Fruit fly (Drosophila melanogaster) whole organism, embryonic: ENCODE results near the gene CG6901.

Experiments
- B-H1 ChIP-seq: fragments of 200-800 bp; sonication (Bioruptor generic); IDR thresholded peaks from 3 replicates; pipeline ENCODE4 v1.3.6; 2022; ENCODE audit warnings: missing biosample characterization, missing genetic modification characterization
- CG11398 ChIP-seq: fragments of 200-800 bp; sonication (Bioruptor generic); optimal IDR thresholded peaks from 2 replicates; lab custom pipeline; 2016; ENCODE audit warnings: missing biosample characterization, missing genetic modification characterization
- CG12219 ChIP-seq: fragments of 200-800 bp; sonication (Bioruptor generic); optimal IDR thresholded peaks from 3 replicates; lab custom pipeline; 2018; ENCODE audit warnings: missing biosample characterization, mild to moderate bottlenecking, missing genetic modification characterization
- CG12299 ChIP-seq: fragments of 200-800 bp; sonication (Bioruptor generic); optimal IDR thresholded peaks from 2 replicates; lab custom pipeline; 2018; ENCODE audit warnings: missing biosample characterization, mild to moderate bottlenecking, missing genetic modification characterization
- CG12942 ChIP-seq: fragments of 200-800 bp; sonication (Bioruptor generic); optimal IDR thresholded peaks from 3 replicates; lab custom pipeline; 2016; ENCODE audit warnings: missing biosample characterization, missing genetic modification characterization
- CG13624 ChIP-seq: fragments of 200-800 bp; sonication (Bioruptor generic); optimal IDR thresholded peaks from 2 replicates; lab custom pipeline; 2016; ENCODE audit warnings: missing biosample characterization, missing genetic modification characterization
- CG1529 ChIP-seq: fragments of 200-800 bp; sonication (Bioruptor generic); optimal IDR thresholded peaks from 3 replicates; lab custom pipeline; 2018; ENCODE audit warnings: missing biosample characterization, missing genetic modification characterization
- CG16813 ChIP-seq: fragments of 200-800 bp; sonication (Bioruptor generic); IDR thresholded peaks from 3 replicates; pipeline ENCODE4 v1.3.6; 2022; ENCODE audit warnings: missing biosample characterization, missing genetic modification characterization; ENCODE audit not compliant: partially characterized antibody
- CG16863 ChIP-seq: fragments of 200-800 bp; sonication (Bioruptor generic); optimal IDR thresholded peaks from 3 replicates; lab custom pipeline; 2016; ENCODE audit warnings: missing biosample characterization, missing genetic modification characterization
- CG17328 ChIP-seq: fragments of 200-800 bp; sonication (Bioruptor generic); IDR thresholded peaks from 2 replicates; pipeline ENCODE4 v1.3.6; 2022; ENCODE audit warnings: missing biosample characterization, missing genetic modification characterization
- CG17802 ChIP-seq: fragments of 200-800 bp; sonication (Bioruptor generic); optimal IDR thresholded peaks from 2 replicates; lab custom pipeline; 2018; ENCODE audit warnings: missing biosample characterization, mild to moderate bottlenecking, missing genetic modification characterization, moderate library complexity
- CG31365 ChIP-seq: fragments of 200-800 bp; sonication (Bioruptor generic); optimal IDR thresholded peaks from 2 replicates; lab custom pipeline; 2018; ENCODE audit warnings: missing biosample characterization, mild to moderate bottlenecking, missing genetic modification characterization
- CG3726 ChIP-seq: fragments of 200-800 bp; sonication (Bioruptor generic); IDR thresholded peaks from 3 replicates; pipeline ENCODE4, ENCODE4 v1.3.6; 2022; ENCODE audit warnings: missing biosample characterization, missing genetic modification characterization
- CG3847 ChIP-seq: fragments of 200-800 bp; sonication (Bioruptor generic); IDR thresholded peaks from 2 replicates; pipeline ENCODE4 v1.3.6; 2022; ENCODE audit warnings: missing biosample characterization, missing genetic modification characterization
- CG6272 ChIP-seq: fragments of 200-800 bp; sonication (Bioruptor generic); IDR thresholded peaks from 2 replicates; pipeline ENCODE4 v1.3.6; 2022; ENCODE audit warnings: missing biosample characterization, missing genetic modification characterization
- CG6689 ChIP-seq: fragments of 200-800 bp; sonication (Bioruptor generic); IDR thresholded peaks from 2 replicates; pipeline ENCODE4 v1.3.6; 2022; ENCODE audit warnings: missing biosample characterization, missing genetic modification characterization
- CG6791 ChIP-seq: fragments of 200-800 bp; sonication (Bioruptor generic); IDR thresholded peaks from 3 replicates; pipeline ENCODE4 v1.3.6; 2022; ENCODE audit warnings: missing biosample characterization, missing genetic modification characterization; ENCODE audit not compliant: partially characterized antibody
- CG9817 ChIP-seq: fragments of 200-800 bp; sonication (Bioruptor generic); optimal IDR thresholded peaks from 2 replicates; lab custom pipeline; 2018; ENCODE audit warnings: missing biosample characterization, mild to moderate bottlenecking, missing genetic modification characterization, moderate library complexity
- CTCF ChIP-seq: fragments of 200-800 bp; sonication (Bioruptor generic); optimal IDR thresholded peaks from 2 replicates; lab custom pipeline; 2017; ENCODE audit warnings: missing biosample characterization, mild to moderate bottlenecking, missing genetic modification characterization, moderate library complexity
- Dad ChIP-seq: fragments of 200-800 bp; sonication (Bioruptor generic); optimal IDR thresholded peaks from 3 replicates; lab custom pipeline; 2016; ENCODE audit warnings: missing biosample characterization, missing genetic modification characterization
- Dek ChIP-seq: fragments of 200-800 bp; sonication (Bioruptor generic); optimal IDR thresholded peaks from 3 replicates; lab custom pipeline; 2019; ENCODE audit warnings: missing biosample characterization, mild to moderate bottlenecking, missing genetic modification characterization, moderate library complexity
- Dp ChIP-seq: fragments of 200-800 bp; sonication (Bioruptor generic); optimal IDR thresholded peaks from 2 replicates; lab custom pipeline; 2018; ENCODE audit warnings: missing biosample characterization, mild to moderate bottlenecking, missing genetic modification characterization, moderate library complexity
- HLHmδ ChIP-seq: fragments of 200-800 bp; sonication (Bioruptor generic); optimal IDR thresholded peaks from 2 replicates; lab custom pipeline; 2018; ENCODE audit warnings: missing biosample characterization, mild to moderate bottlenecking, missing genetic modification characterization, moderate library complexity
- Hand ChIP-seq: fragments of 200-800 bp; sonication (Bioruptor generic); optimal IDR thresholded peaks from 2 replicates; lab custom pipeline; 2017; ENCODE audit warnings: mild to moderate bottlenecking, missing biosample characterization, missing genetic modification reagents, missing genetic modification characterization
- Hmr ChIP-seq: fragments of 200-800 bp; sonication (Bioruptor generic); optimal IDR thresholded peaks from 3 replicates; lab custom pipeline; 2017; ENCODE audit warnings: mild to moderate bottlenecking, missing biosample characterization, missing genetic modification reagents, missing genetic modification characterization
- Hsf ChIP-seq: fragments of 200-800 bp; sonication (Bioruptor generic); optimal IDR thresholded peaks from 3 replicates; lab custom pipeline; 2016; ENCODE audit warnings: missing biosample characterization, missing genetic modification characterization
- Nf-YA ChIP-seq: fragments of 200-800 bp; sonication (Bioruptor generic); IDR thresholded peaks from 2 replicates; pipeline ENCODE4 v1.3.6; 2022; ENCODE audit warnings: missing biosample characterization, missing genetic modification characterization
- Oaz ChIP-seq: fragments of 200-800 bp; sonication (Bioruptor generic); IDR thresholded peaks from 2 replicates; pipeline ENCODE4 v1.3.6; 2022; ENCODE audit warnings: missing biosample characterization, missing genetic modification characterization
- Optix ChIP-seq: fragments of 200-800 bp; sonication (Bioruptor generic); IDR thresholded peaks from 3 replicates; pipeline ENCODE4 v1.3.6; 2022; ENCODE audit warnings: missing biosample characterization, missing genetic modification characterization
- Stat92E ChIP-seq, 3 experiments: fragments of >200 bp in 2 of 3; fragments of 200-800 bp in 1 of 3; sonication (Bioruptor generic) in 1 of 3; optimal IDR thresholded peaks; 2 replicates each; lab custom pipeline; 2017 to 2019; ENCODE audit warnings: missing biosample characterization in 3 of 3, missing genetic modification characterization in 3 of 3, mild to moderate bottlenecking in 1 of 3, moderate library complexity in 1 of 3
- Taf1 ChIP-seq: fragments of 200-800 bp; sonication (Bioruptor generic); IDR thresholded peaks from 2 replicates; pipeline ENCODE4 v1.3.6; 2022; ENCODE audit warnings: missing biosample characterization, missing genetic modification characterization
- abd-A ChIP-seq: fragments of 200-800 bp; sonication (Bioruptor generic); optimal IDR thresholded peaks from 3 replicates; lab custom pipeline; 2019; ENCODE audit warnings: missing biosample characterization, mild to moderate bottlenecking, missing genetic modification characterization, moderate library complexity
- al ChIP-seq: fragments of 200-800 bp; sonication (Bioruptor generic); IDR thresholded peaks from 2 replicates; pipeline ENCODE4 v1.3.6; 2022; ENCODE audit warnings: missing biosample characterization, missing genetic modification characterization
- cato ChIP-seq: fragments of 200-800 bp; sonication (Bioruptor generic); optimal IDR thresholded peaks from 2 replicates; lab custom pipeline; 2016; ENCODE audit warnings: missing biosample characterization, missing genetic modification characterization, borderline replicate concordance
- chif ChIP-seq, 2 experiments: fragments of 200-800 bp; sonication (Bioruptor generic); optimal IDR thresholded peaks; 3 replicates each; lab custom pipeline; 2016; ENCODE audit warnings: missing biosample characterization in 2 of 2, missing genetic modification characterization in 2 of 2
- dan ChIP-seq: fragments of 200-800 bp; sonication (Bioruptor generic); IDR thresholded peaks from 2 replicates; pipeline ENCODE4 v1.3.6; 2022; ENCODE audit warnings: missing biosample characterization, missing genetic modification characterization
- danr ChIP-seq: fragments of 200-800 bp; sonication (Bioruptor generic); IDR thresholded peaks from 2 replicates; pipeline ENCODE4 v1.3.6; 2022; ENCODE audit warnings: missing biosample characterization, missing genetic modification characterization
- disco-r ChIP-seq: fragments of 200-800 bp; sonication (Bioruptor generic); optimal IDR thresholded peaks from 2 replicates; lab custom pipeline; 2016; ENCODE audit warnings: missing biosample characterization, missing genetic modification characterization
- ftz-f1 ChIP-seq: fragments of 200-800 bp; sonication (Bioruptor generic); optimal IDR thresholded peaks from 2 replicates; lab custom pipeline; 2016; ENCODE audit warnings: missing biosample characterization, missing genetic modification characterization
- hkb ChIP-seq, 2 experiments: fragments of 200-800 bp in 1 of 2; fragments of >200 bp in 1 of 2; sonication (Bioruptor generic) in 1 of 2; IDR thresholded peaks in 1 of 2; optimal IDR thresholded peaks in 1 of 2; 2 replicates each; pipeline versions ENCODE4 v1.3.6 to Lab custom; 2017 to 2022; ENCODE audit warnings: missing biosample characterization in 1 of 2, missing genetic modification characterization in 1 of 2
- kni ChIP-seq: fragments of 200-800 bp; sonication (Bioruptor generic); optimal IDR thresholded peaks from 3 replicates; lab custom pipeline; 2017; ENCODE audit warnings: mild to moderate bottlenecking, missing biosample characterization, missing genetic modification reagents, missing genetic modification characterization
- lola ChIP-seq, 3 experiments: fragments of >200 bp in 2 of 3; fragments of 200-800 bp in 1 of 3; sonication (Bioruptor generic) in 1 of 3; optimal IDR thresholded peaks; 2 replicates each; lab custom pipeline; 2017 to 2019; ENCODE audit warnings: missing biosample characterization in 3 of 3, missing genetic modification characterization in 3 of 3, mild to moderate bottlenecking in 1 of 3, moderate library complexity in 1 of 3
- run ChIP-seq: fragments of 200-800 bp; sonication (Bioruptor generic); optimal IDR thresholded peaks from 3 replicates; lab custom pipeline; 2018; ENCODE audit warnings: missing biosample characterization, mild to moderate bottlenecking, missing genetic modification characterization
- slbo ChIP-seq: fragments of 200-800 bp; sonication (Bioruptor generic); IDR thresholded peaks from 2 replicates; pipeline ENCODE4 v1.3.6; 2022; ENCODE audit warnings: missing biosample characterization, missing genetic modification characterization
- sqz ChIP-seq: fragments of 200-800 bp; sonication (Bioruptor generic); optimal IDR thresholded peaks from 3 replicates; lab custom pipeline; 2018; ENCODE audit warnings: missing biosample characterization, mild to moderate bottlenecking, missing genetic modification characterization
- tll ChIP-seq, 2 experiments: fragments of 200-800 bp in 1 of 2; fragments of >200 bp in 1 of 2; sonication (Bioruptor generic) in 1 of 2; optimal IDR thresholded peaks; 2 replicates each; lab custom pipeline; 2017 to 2019; ENCODE audit warnings: missing biosample characterization in 2 of 2, missing genetic modification characterization in 2 of 2, mild to moderate bottlenecking in 1 of 2, moderate library complexity in 1 of 2
- twi ChIP-seq: fragments of 200-800 bp; optimal IDR thresholded peaks from 2 replicates; lab custom pipeline; 2019; ENCODE audit warnings: missing biosample characterization, mild to moderate bottlenecking, missing genetic modification characterization, moderate library complexity
- z ChIP-seq: fragments of 200-800 bp; sonication (Bioruptor generic); IDR thresholded peaks from 3 replicates; pipeline ENCODE4 v1.3.6; 2022; ENCODE audit warnings: missing biosample characterization, missing genetic modification characterization
- zfh2 ChIP-seq: fragments of 200-800 bp; sonication (Bioruptor generic); optimal IDR thresholded peaks from 2 replicates; lab custom pipeline; 2016; ENCODE audit warnings: missing biosample characterization, missing genetic modification characterization

Gene CG6901

dm6 chr3R:16341817-16342374 is 18.7 kb downstream of the CG6901 start, which contains the start of the genes SF2 and pad (continued):
- 0 out of 2 replicates have a peak, but pooled peaks have one; percentile 51 for TF ChIP-seq Taf1 (GFP tag; lab: Robert Waterston, UW)
- peak; percentile 98 for TF ChIP-seq CG16813 (GFP tag; lab: Robert Waterston, UW)
- TF ChIP-seq CG12219: no peak
- peak; percentile 84 for TF ChIP-seq CG3847
- TF ChIP-seq cato (GFP tag; lab: Kevin White, UChicago): peak; percentile 46
- peak; percentile 89 for TF ChIP-seq CG6272 (GFP tag; lab: Robert Waterston, UW)
- TF ChIP-seq CG16863 (GFP tag; lab: Kevin White, UChicago): peak; percentile 75
- peak; percentile 88 for TF ChIP-seq slbo (GFP tag; lab: Robert Waterston, UW)
- TF ChIP-seq chif (GFP tag; optimal IDR thresholded peaks at IDR 0.05; lab: Kevin White, UChicago): peak; percentile 68 to 79
- peak; percentile 23 for TF ChIP-seq sqz (GFP tag; lab: Kevin White, UChicago)
- 0 out of 3 replicates have a peak, but pooled peaks have one; percentile 33 for TF ChIP-seq Optix
- peak; percentile 78 for TF ChIP-seq CG12942 (GFP tag; lab: Kevin White, UChicago)
- peak; percentile 51 for TF ChIP-seq run (tag; lab: Kevin White, UChicago)
- TF ChIP-seq hkb (optimal IDR thresholded peaks at IDR 0.05; lab: Kevin White, UChicago): no peak
- TF ChIP-seq hkb (GFP tag; IDR thresholded peaks at IDR 0.05; lab: Robert Waterston, UW): peak; percentile 51
- no peak for TF ChIP-seq z (GFP tag; lab: Robert Waterston, UW)
- TF ChIP-seq Nf-YA (GFP tag; lab: Robert Waterston, UW): no peak
- TF ChIP-seq ftz-f1: peak; percentile 10
- TF ChIP-seq Hand: peak; percentile 42
- no peak for TF ChIP-seq CG3726
- TF ChIP-seq Hmr (GFP tag; lab: Kevin White, UChicago): peak; percentile 79
- TF ChIP-seq abd-A (tag; lab: Kevin White, UChicago): peak; percentile 85
- peak; percentile 80 for TF ChIP-seq CG6689 (GFP tag; lab: Robert Waterston, UW)
- peak; percentile 54 for TF ChIP-seq CG11398 (GFP tag; lab: Kevin White, UChicago)
- peak; percentile 20; the same call in 1 of the 3 replicates for TF ChIP-seq B-H1 (GFP tag; lab: Robert Waterston, UW)
- peak; percentile 54; the same call in 1 of the 2 replicates for TF ChIP-seq danr (GFP tag; lab: Robert Waterston, UW)
- TF ChIP-seq CG13624 (GFP tag; lab: Kevin White, UChicago): peak; percentile 80
- TF ChIP-seq Dek: peak; percentile 68
- TF ChIP-seq disco-r (GFP tag; lab: Kevin White, UChicago): peak; percentile 58
- peak; percentile 80 for TF ChIP-seq CG6791 (GFP tag; lab: Robert Waterston, UW)
- peak; percentile 13 for TF ChIP-seq HLHmδ (GFP tag; lab: Kevin White, UChicago)
- peak; percentile 55 for TF ChIP-seq Oaz
- peak; percentile 29 for TF ChIP-seq Dp (GFP tag; lab: Kevin White, UChicago)
- peak; percentile 57 for TF ChIP-seq CG17328
- TF ChIP-seq CG31365 (tag; lab: Kevin White, UChicago): no peak
- TF ChIP-seq CG12299: peak; percentile 69
- TF ChIP-seq CG1529: peak; percentile 24
- TF ChIP-seq Hsf (GFP tag; lab: Kevin White, UChicago): peak; percentile 88
- TF ChIP-seq CG17802 (tag; lab: Kevin White, UChicago): no peak
- peak; percentile 68 for TF ChIP-seq kni
- TF ChIP-seq CTCF (GFP tag; lab: Kevin White, UChicago): peak; percentile 9
- no peak for TF ChIP-seq dan
- TF ChIP-seq CG9817: peak; percentile 82
- peak in 1 of 3 experiments; percentile 44 for TF ChIP-seq Stat92E (GFP tag; optimal IDR thresholded peaks at IDR 0.05; lab: Kevin White, UChicago)
- TF ChIP-seq lola (GFP tag; optimal IDR thresholded peaks at IDR 0.05; lab: Kevin White, UChicago): peak in 1 of 3 experiments; percentile 80
- peak; percentile 72 for TF ChIP-seq al (GFP tag; lab: Robert Waterston, UW)
- peak; percentile 66 for TF ChIP-seq Dad (GFP tag; lab: Kevin White, UChicago)
- TF ChIP-seq twi (tag; lab: Kevin White, UChicago): peak; percentile 72
- peak in 1 of 2 experiments; percentile 84 for TF ChIP-seq tll (GFP tag; optimal IDR thresholded peaks at IDR 0.05; lab: Kevin White, UChicago)
- TF ChIP-seq zfh2 (GFP tag; lab: Kevin White, UChicago): peak; percentile 86
